Fruit fly (Drosophila melanogaster) whole organism, prepupa: Measurements from ENCODE around the gene ome.

Experiments used
- CG10669 ChIP-seq: fragments of 200-800 bp; sonication (Bioruptor generic); optimal IDR thresholded peaks from 3 replicates; lab custom pipeline; 2018; ENCODE audit warnings: missing biosample characterization, mild to moderate bottlenecking, missing genetic modification characterization, moderate library complexity
- CG31627 ChIP-seq: fragments of 200-800 bp; sonication (Bioruptor generic); optimal IDR thresholded peaks from 3 replicates; lab custom pipeline; 2016; ENCODE audit warnings: missing biosample characterization, missing genetic modification characterization
- CG6854 ChIP-seq: fragments of 200-800 bp; sonication (Bioruptor generic); optimal IDR thresholded peaks from 2 replicates; lab custom pipeline; 2017; ENCODE audit warnings: missing biosample characterization, mild to moderate bottlenecking, missing genetic modification characterization
- CG8632 ChIP-seq: fragments of 200-800 bp; sonication (Bioruptor generic); optimal IDR thresholded peaks from 3 replicates; lab custom pipeline; 2016; ENCODE audit warnings: missing biosample characterization, missing genetic modification characterization
- Eip75B ChIP-seq: fragments of 200-800 bp; sonication (Bioruptor generic); optimal IDR thresholded peaks from 3 replicates; lab custom pipeline; 2016; ENCODE audit warnings: missing biosample characterization, missing genetic modification characterization
- Eip78C ChIP-seq: fragments of 200-800 bp; sonication (Bioruptor generic); peaks from one replicate; lab custom pipeline; 2016; ENCODE audit warnings: missing biosample characterization, missing genetic modification characterization
- Lpt ChIP-seq: fragments of 200-800 bp; sonication (Bioruptor generic); optimal IDR thresholded peaks from 3 replicates; lab custom pipeline; 2016; ENCODE audit warnings: missing biosample characterization, missing genetic modification characterization
- OdsH ChIP-seq: fragments of 200-800 bp; sonication (Bioruptor generic); optimal IDR thresholded peaks from 3 replicates; lab custom pipeline; 2016; ENCODE audit warnings: missing biosample characterization, missing genetic modification characterization
- esn ChIP-seq: fragments of 200-800 bp; sonication (Bioruptor generic); optimal IDR thresholded peaks from 2 replicates; lab custom pipeline; 2016; ENCODE audit warnings: missing biosample characterization, mild to moderate bottlenecking, missing genetic modification characterization, moderate library complexity
- fd85E ChIP-seq: fragments of 200-800 bp; sonication (Bioruptor generic); optimal IDR thresholded peaks from 3 replicates; lab custom pipeline; 2016; ENCODE audit warnings: missing biosample characterization, missing genetic modification characterization
- pdm3 ChIP-seq: fragments of 200-800 bp; sonication (Bioruptor generic); optimal IDR thresholded peaks from 3 replicates; lab custom pipeline; 2016; ENCODE audit warnings: missing biosample characterization, missing genetic modification characterization
- svp ChIP-seq: fragments of 200-800 bp; sonication (Bioruptor generic); peaks from one replicate; lab custom pipeline; 2016; ENCODE audit warnings: missing biosample characterization, missing genetic modification characterization

- no peak for TF ChIP-seq CG6854 (GFP tag; lab: Kevin White, UChicago)
- TF ChIP-seq CG31627 (GFP tag; lab: Kevin White, UChicago) = no peak
- no peak for TF ChIP-seq CG10669 (GFP tag; lab: Kevin White, UChicago)
- TF ChIP-seq Eip78C (GFP tag; lab: Kevin White, UChicago) = no peak
- TF ChIP-seq OdsH = no peak
- no peak for TF ChIP-seq svp (GFP tag; lab: Kevin White, UChicago)
- TF ChIP-seq esn (GFP tag; lab: Kevin White, UChicago) = no peak
- no peak for TF ChIP-seq pdm3 (GFP tag; lab: Kevin White, UChicago)
- TF ChIP-seq Lpt (GFP tag; lab: Kevin White, UChicago) = no peak
- no peak for TF ChIP-seq Eip75B (GFP tag; lab: Kevin White, UChicago)
- TF ChIP-seq fd85E (GFP tag; lab: Kevin White, UChicago) = no peak
- no peak for TF ChIP-seq CG8632 (GFP tag; lab: Kevin White, UChicago)
Observed at dm6 chr3L:14733417-14733816, 60.8 kb downstream of the ome start, which contains the start of gene CG13471.
